Worm (Caenorhabditis elegans) whole organism, mixed stage, embryonic: ENCODE measurements around the gene F22F1.3.
A peak's percentile ranks its signal among the peaks of the same experiment; 100 is the strongest.

Source experiments
- M03D4.4 ChIP-seq: sonication (generic microtip); optimal IDR thresholded peaks from 2 replicates; lab custom pipeline; 2017; ENCODE audit warnings: mild to moderate bottlenecking, missing genetic modification characterization, missing compliant biosample characterization
- bed-3 ChIP-seq: fragments of 200-800 bp; sonication (Bioruptor generic); optimal IDR thresholded peaks from 3 replicates; lab custom pipeline; 2018; ENCODE audit warnings: mild to moderate bottlenecking, missing genetic modification characterization, moderate library complexity, missing compliant biosample characterization
- blmp-1 ChIP-seq: fragments of 150-350 bp; optimal IDR thresholded peaks from 2 replicates; lab custom pipeline; 2014; ENCODE audit warnings: missing biosample characterization, missing genetic modification characterization
- ceh-39 ChIP-seq: fragments of 150-350 bp; optimal IDR thresholded peaks from 2 replicates; lab custom pipeline; 2014; ENCODE audit warnings: missing biosample characterization, missing genetic modification characterization
- ceh-43 ChIP-seq: fragments of 200-800 bp; sonication (Bioruptor generic); optimal IDR thresholded peaks from 2 replicates; lab custom pipeline; 2018; ENCODE audit warnings: mild to moderate bottlenecking, missing genetic modification characterization, moderate library complexity, missing compliant biosample characterization
- ceh-83 ChIP-seq: fragments of 200-800 bp; sonication (Bioruptor generic); optimal IDR thresholded peaks from 2 replicates; lab custom pipeline; 2018; ENCODE audit warnings: mild to moderate bottlenecking, missing genetic modification characterization, missing compliant biosample characterization
- ces-1 ChIP-seq: fragments of 150-350 bp; optimal IDR thresholded peaks from 2 replicates; lab custom pipeline; 2014; ENCODE audit warnings: missing biosample characterization, missing genetic modification reagents, missing genetic modification characterization
- cnd-1 ChIP-seq: fragments of 200-800 bp; sonication (Bioruptor generic); optimal IDR thresholded peaks from 2 replicates; lab custom pipeline; 2018; ENCODE audit warnings: mild to moderate bottlenecking, missing genetic modification characterization, missing compliant biosample characterization
- elt-1 ChIP-seq: sonication (generic microtip); optimal IDR thresholded peaks from 2 replicates; lab custom pipeline; 2017; ENCODE audit warnings: missing genetic modification characterization, mild to moderate bottlenecking, missing compliant biosample characterization, antibody characterized with exemption, moderate library complexity, borderline replicate concordance; ENCODE audit not compliant: insufficient read depth
- elt-3 ChIP-seq: fragments of 150-350 bp; optimal IDR thresholded peaks from 2 replicates; lab custom pipeline; 2014; ENCODE audit warnings: missing biosample characterization, missing genetic modification characterization
- flh-1 ChIP-seq: fragments of 200-800 bp; sonication (Bioruptor generic); optimal IDR thresholded peaks from 2 replicates; lab custom pipeline; 2018; ENCODE audit warnings: mild to moderate bottlenecking, missing genetic modification characterization, moderate library complexity, missing compliant biosample characterization
- ham-2 ChIP-seq: fragments of 200-800 bp; sonication (Bioruptor generic); optimal IDR thresholded peaks from 2 replicates; lab custom pipeline; 2018; ENCODE audit warnings: mild to moderate bottlenecking, missing genetic modification characterization, missing compliant biosample characterization
- hlh-1 ChIP-seq: fragments of 150-350 bp; optimal IDR thresholded peaks from 2 replicates; lab custom pipeline; 2014; ENCODE audit warnings: missing biosample characterization, missing genetic modification reagents, missing genetic modification characterization
- lsy-2 ChIP-seq: fragments of 150-350 bp; optimal IDR thresholded peaks from 2 replicates; lab custom pipeline; 2014; ENCODE audit warnings: missing biosample characterization, missing genetic modification characterization
- mep-1 ChIP-seq: fragments of 150-350 bp; optimal IDR thresholded peaks from 2 replicates; lab custom pipeline; 2017; ENCODE audit warnings: missing biosample characterization, missing genetic modification reagents, missing genetic modification characterization, inconsistent platforms
- nhr-12 ChIP-seq: fragments of 150-350 bp; optimal IDR thresholded peaks from 2 replicates; lab custom pipeline; 2014; ENCODE audit warnings: missing biosample characterization, missing genetic modification characterization
- nhr-2 ChIP-seq: fragments of 150-350 bp; optimal IDR thresholded peaks from 2 replicates; lab custom pipeline; 2014; ENCODE audit warnings: missing biosample characterization, missing genetic modification characterization
- nhr-28 ChIP-seq: fragments of 150-350 bp; optimal IDR thresholded peaks from 2 replicates; lab custom pipeline; 2014; ENCODE audit warnings: missing biosample characterization, missing genetic modification characterization
- nhr-76 ChIP-seq: sonication (generic microtip); optimal IDR thresholded peaks from 2 replicates; lab custom pipeline; 2017; ENCODE audit warnings: missing biosample characterization, missing genetic modification characterization
- pha-4 ChIP-seq: fragments of 150-350 bp; optimal IDR thresholded peaks from 2 replicates; lab custom pipeline; 2018; ENCODE audit warnings: missing biosample characterization, missing genetic modification reagents, missing genetic modification characterization
- sem-2 ChIP-seq: fragments of 200-800 bp; sonication (Bioruptor generic); optimal IDR thresholded peaks from 2 replicates; lab custom pipeline; 2018; ENCODE audit warnings: mild to moderate bottlenecking, missing genetic modification characterization, missing compliant biosample characterization
- snpc-4 ChIP-seq: fragments of 150-350 bp; optimal IDR thresholded peaks from 2 replicates; lab custom pipeline; 2014; ENCODE audit warnings: missing biosample characterization, missing genetic modification characterization
- sptf-1 ChIP-seq: sonication (generic microtip); optimal IDR thresholded peaks from 2 replicates; lab custom pipeline; 2017; ENCODE audit warnings: mild to moderate bottlenecking, missing genetic modification characterization, moderate library complexity, missing compliant biosample characterization
- tbx-8 ChIP-seq: fragments of 200-800 bp; sonication (Bioruptor generic); optimal IDR thresholded peaks from 2 replicates; lab custom pipeline; 2018; ENCODE audit warnings: mild to moderate bottlenecking, missing genetic modification characterization, moderate library complexity, missing compliant biosample characterization
- unc-39 ChIP-seq: fragments of 150-350 bp; optimal IDR thresholded peaks from 2 replicates; lab custom pipeline; 2014; ENCODE audit warnings: missing biosample characterization, missing genetic modification characterization
- unc-62 ChIP-seq: fragments of 150-350 bp; optimal IDR thresholded peaks from 2 replicates; lab custom pipeline; 2014; ENCODE audit warnings: missing biosample characterization, missing genetic modification reagents, missing genetic modification characterization
- ztf-11 ChIP-seq: fragments of 150-350 bp; optimal IDR thresholded peaks from 2 replicates; lab custom pipeline; 2014; ENCODE audit warnings: missing biosample characterization, missing genetic modification characterization

F22F1.3 gene

DNA sequence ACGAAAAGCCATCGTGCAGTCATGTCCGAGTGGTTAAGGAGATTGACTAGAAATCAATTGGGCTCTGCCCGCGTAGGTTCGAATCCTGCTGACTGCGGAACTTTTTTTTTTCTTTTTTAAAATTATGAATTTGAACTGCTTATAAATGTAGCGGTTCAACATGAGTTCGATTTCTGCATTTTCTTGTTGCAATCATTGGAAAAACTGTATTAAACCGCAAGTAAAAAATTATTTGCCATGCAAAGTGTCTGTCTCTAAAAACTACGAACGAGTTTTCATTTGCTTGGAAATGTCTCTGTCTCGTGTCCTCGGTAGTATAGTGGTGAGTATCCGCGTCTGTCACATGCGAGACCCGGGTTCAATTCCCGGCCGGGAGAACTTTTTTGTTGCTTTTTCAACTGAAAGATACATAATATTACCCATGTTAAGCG is 7.4 kb downstream of the F22F1.3 start:
- peak; percentile 12 for TF ChIP-seq mep-1 (tag; lab: Kevin White, UChicago)

DNA sequence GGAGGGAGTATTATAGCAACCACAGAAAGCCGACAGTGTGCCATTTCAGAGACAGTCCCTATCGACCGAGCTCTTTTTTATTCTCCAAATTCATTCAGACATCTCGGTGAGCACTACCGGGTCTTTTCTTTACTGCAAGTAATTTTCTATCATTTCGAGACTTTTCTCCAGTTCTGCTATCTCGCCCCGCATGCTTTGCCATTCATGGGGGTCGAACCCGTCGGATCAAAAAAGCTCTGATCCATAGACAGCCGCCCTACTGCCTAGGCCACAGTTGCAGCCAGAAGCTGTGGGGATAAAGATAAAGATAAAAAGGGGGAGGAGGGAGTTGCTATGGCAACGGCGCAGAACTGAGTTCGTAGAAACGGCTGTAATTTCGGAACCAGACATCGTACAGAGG is 11.5 kb downstream of the F22F1.3 start:
- TF ChIP-seq unc-39 (tag; lab: Kevin White, UChicago) (no peak), ceh-83 (GFP tag; lab: Kevin White, UChicago) (peak; percentile 56), M03D4.4 (tag; lab: Kevin White, UChicago) (no peak), ces-1 (GFP tag; lab: Kevin White, UChicago) (no peak), hlh-1 (no peak), nhr-76 (tag; lab: Kevin White, UChicago) (no peak), cnd-1 (tag; lab: Kevin White, UChicago) (no peak), lsy-2 (tag; lab: Kevin White, UChicago) (no peak)
- TF ChIP-seq, all 35 proteins: peak for 1

DNA sequence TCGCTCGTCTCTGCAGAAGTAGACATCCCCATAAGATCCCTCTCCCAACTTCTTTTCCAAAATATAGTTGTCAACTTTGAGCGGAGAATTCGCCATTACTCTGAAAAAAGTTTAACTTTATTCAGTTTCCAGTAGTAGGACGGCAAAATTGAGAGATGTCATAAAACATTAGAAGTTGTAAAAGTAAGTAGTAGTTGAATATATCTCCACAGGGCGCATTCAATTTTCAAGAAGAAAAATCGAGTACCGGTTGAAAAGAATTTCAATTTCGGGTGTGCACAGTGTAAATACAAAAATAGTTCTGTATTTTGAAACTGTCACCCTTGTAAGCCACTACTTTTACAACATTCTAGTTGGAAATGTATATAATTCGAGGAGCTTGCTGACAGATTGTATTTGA is 12.3 kb downstream of the F22F1.3 start, which contains the start of gene F22F1.2:
Gene F22F1.2 (minus strand): TSS at position 101 of the 400 bp plus-strand sequence.
- no peak for TF ChIP-seq ztf-11 (tag; lab: Kevin White, UChicago)
- no peak for TF ChIP-seq bed-3 (GFP tag; lab: Kevin White, UChicago)
- no peak for TF ChIP-seq ceh-39 (tag; lab: Kevin White, UChicago)

DNA sequence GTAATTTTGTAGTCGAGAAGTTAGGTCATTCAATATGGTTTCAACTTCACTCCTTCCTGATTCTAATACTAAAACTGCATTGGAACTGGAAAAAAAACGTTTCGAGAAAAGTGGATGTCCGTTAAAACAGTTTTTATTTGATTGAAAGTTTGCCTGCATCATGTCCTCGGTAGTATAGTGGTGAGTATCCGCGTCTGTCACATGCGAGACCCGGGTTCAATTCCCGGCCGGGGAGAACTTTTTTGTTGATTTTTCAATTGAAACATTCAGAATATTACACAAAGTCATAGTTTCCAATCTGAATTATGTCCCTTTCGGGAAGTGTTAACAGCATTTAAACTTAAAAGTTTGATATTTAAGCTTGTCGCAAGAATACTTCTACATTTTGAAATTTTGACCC is 13.9 kb downstream of the F22F1.3 start:
- no peak for TF ChIP-seq sptf-1 (tag; lab: Kevin White, UChicago)
- TF ChIP-seq unc-62: no peak
- TF ChIP-seq elt-1 (tag; lab: Kevin White, UChicago): no peak
- TF ChIP-seq blmp-1: no peak
- no peak for TF ChIP-seq flh-1
- TF ChIP-seq nhr-2 (tag; lab: Kevin White, UChicago): no peak
- no peak for TF ChIP-seq M03D4.4 (tag; lab: Kevin White, UChicago)
- no peak for TF ChIP-seq nhr-12 (tag; lab: Kevin White, UChicago)
- no peak for TF ChIP-seq tbx-8
- no peak for TF ChIP-seq bed-3 (GFP tag; lab: Kevin White, UChicago)
- TF ChIP-seq, all 35 proteins: peak for 0

DNA sequence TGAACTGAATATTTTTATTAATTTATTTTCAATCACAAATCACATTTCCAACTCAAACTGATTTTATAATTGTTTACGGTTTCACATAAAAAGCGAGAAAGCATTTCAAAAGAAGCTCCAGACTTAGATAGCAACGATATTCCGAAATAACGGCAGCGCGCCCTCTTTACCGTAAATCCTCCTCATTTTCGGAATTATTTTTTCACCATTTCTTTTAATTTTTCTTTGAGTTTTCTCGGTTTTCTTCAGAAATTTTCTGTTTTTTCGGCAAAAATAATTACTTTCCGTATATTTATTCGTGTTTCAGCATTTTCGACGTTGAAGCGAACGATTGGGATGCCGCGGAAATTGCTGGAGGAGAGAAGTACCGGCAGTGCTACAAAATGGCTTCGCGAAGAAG is 15.5 kb downstream of the F22F1.3 start, which contains the start of gene C02B8.1:
Gene C02B8.1 (plus strand): TSS at position 301 of the 400 bp plus-strand sequence.
- no peak for TF ChIP-seq nhr-2 (tag; lab: Kevin White, UChicago)
- TF ChIP-seq unc-62: no peak
- no peak for TF ChIP-seq M03D4.4 (tag; lab: Kevin White, UChicago)
- no peak for TF ChIP-seq sptf-1 (tag; lab: Kevin White, UChicago)

DNA sequence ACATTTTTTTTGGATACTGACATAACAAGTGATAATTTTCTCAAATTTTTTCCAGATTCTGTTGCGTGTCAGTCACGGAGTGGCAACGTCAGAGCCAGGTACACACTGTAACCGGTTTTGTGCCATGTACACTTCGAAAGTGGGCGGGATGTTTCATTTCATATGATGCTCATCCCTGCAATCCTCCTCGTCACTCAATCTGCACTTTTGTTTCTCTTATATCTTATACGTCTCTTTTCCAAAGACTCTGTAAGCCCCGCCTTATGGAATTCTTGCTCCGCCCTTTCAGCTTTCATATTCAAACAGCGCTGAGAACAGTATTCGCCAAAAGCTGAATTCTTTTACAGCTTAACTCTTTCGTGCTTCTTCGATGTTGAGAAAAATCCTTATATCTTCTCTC is 23.7 kb downstream of the F22F1.3 start, which contains the start of gene C02B8.3:
Gene C02B8.3 (plus strand): TSS at position 301 of the 400 bp plus-strand sequence.
- no peak for TF ChIP-seq M03D4.4 (tag; lab: Kevin White, UChicago)
- no peak for TF ChIP-seq ham-2 (GFP tag; lab: Kevin White, UChicago)
- no peak for TF ChIP-seq blmp-1
- no peak for TF ChIP-seq ceh-39 (tag; lab: Kevin White, UChicago)
- TF ChIP-seq snpc-4: no peak
- no peak for TF ChIP-seq mep-1 (tag; lab: Kevin White, UChicago)
- no peak for TF ChIP-seq nhr-2 (tag; lab: Kevin White, UChicago)
- TF ChIP-seq ceh-83 (GFP tag; lab: Kevin White, UChicago): no peak
- TF ChIP-seq cnd-1 (tag; lab: Kevin White, UChicago): no peak
- no peak for TF ChIP-seq nhr-28
- TF ChIP-seq nhr-12 (tag; lab: Kevin White, UChicago): no peak
- TF ChIP-seq bed-3 (GFP tag; lab: Kevin White, UChicago): no peak
- TF ChIP-seq elt-3 (tag; lab: Kevin White, UChicago): no peak
- no peak for TF ChIP-seq ztf-11 (tag; lab: Kevin White, UChicago)

DNA sequence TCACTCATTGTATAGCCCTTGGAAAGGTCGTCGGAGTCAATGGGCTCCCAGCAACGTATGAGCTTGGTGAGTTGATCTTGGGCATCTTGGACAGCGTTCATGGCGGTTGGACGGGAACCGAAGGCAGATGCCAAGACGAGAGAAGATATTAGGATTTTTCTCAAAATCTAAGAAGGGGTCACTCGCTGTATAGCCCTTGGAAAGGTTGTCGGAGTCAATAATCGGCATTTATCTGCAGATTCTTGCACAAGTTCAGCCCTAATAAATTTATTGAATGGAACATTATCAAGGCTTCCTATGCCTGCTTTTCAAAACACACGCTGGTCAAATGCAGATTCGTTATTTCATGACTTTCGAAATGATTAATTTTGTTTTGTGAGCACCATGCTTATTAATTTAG is 25.1 kb downstream of the F22F1.3 start, which contains the start of gene C02B8.7:
Gene C02B8.7 (minus strand): TSS at position 101 of the 400 bp plus-strand sequence.
- no peak for TF ChIP-seq ceh-83 (GFP tag; lab: Kevin White, UChicago)
- TF ChIP-seq ceh-43 (GFP tag; lab: Kevin White, UChicago): no peak
- TF ChIP-seq sem-2 (GFP tag; lab: Kevin White, UChicago): no peak
- no peak for TF ChIP-seq unc-62
- no peak for TF ChIP-seq pha-4
- no peak for TF ChIP-seq tbx-8
